Fruit fly (Drosophila melanogaster): Measurements from ENCODE around the gene CG33293.

DNA sequence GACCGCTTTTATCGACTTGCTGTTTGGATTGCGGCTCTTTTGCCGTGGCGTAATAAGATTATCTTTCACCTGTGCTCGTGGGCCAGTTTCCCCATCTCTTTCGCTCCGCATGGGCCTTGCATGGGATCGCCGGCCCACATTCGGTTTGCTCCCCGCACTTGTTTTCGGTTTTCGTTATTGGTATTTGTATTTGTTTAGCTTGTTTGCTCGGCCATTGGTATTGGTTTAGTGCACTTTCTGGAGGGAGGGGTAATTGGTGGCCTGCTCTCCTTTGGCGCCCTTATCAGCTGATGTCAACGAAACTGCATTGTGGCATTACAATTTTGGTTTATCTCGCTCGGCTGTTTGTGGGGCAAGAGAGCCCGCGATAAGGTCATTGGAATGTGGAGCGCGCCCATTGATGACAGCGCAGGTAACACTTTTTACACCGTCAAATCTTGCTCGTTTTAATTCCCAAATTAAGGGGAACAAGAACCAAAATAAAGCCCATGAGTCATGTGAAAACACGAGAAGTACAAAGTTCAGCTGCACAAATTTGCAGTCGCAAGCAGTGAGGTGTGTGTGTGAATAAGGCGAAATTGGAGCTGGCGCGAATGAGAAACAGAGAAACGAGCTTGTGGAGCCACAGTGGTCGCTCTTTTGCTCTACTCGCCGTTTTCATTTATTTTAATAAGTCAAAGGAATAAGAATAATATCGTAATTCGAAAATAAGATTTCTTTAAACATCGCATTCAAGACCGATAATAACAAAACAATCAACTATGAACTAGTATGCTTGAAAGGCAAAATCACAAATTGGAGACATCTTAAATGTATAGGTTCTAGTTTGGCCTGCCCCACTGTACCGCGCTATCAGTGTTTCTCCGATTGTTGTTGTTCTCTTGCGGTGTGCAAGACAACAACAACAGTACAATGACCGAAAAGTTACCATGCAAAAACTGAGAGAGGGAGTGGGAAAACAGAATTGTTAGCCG, 24.9 kb downstream of the CG33293 start:
- TF ChIP-seq toe (GFP tag; optimal IDR thresholded peaks at IDR 0.05) (peak; percentile 76), CG5204 (GFP tag; optimal IDR thresholded peaks at IDR 0.05) (no peak), tj (GFP tag; optimal IDR thresholded peaks at IDR 0.05) (peak; percentile 94), cic (GFP tag; optimal IDR thresholded peaks at IDR 0.05) (peak; percentile 92)
